Fruit fly (Drosophila melanogaster): ENCODE measurements around the gene Pdha.

Gene Pdha

DNA sequence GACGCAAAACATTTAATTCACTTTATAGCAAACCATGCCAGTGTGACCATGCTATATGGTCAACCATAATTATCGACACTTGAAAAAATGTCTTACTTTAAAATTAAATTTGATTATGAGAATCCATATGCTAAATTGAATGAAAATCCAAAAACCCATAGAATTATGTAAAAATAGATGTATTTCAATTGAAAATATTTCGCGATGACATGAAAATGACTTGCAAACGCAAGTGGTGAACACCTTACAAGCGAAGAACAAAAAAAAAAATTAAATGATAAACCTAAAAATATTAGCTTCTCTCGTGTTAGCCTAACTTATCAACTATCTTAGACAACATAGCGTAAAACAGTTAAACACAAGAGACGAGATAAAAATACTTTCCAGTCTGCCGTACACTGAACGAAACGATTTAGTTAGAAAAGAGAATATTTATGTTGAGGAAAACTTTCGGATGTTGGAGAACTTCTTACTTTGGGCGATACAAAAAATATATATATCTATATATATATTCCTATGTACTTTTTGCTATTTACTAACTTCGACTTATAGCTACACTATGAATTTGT is 22.2 kb upstream of the Pdha start (continued):
- TF ChIP-seq Vsx1 (GFP tag; optimal IDR thresholded peaks at IDR 0.05) (peak; percentile 17), CG14441 (GFP tag; IDR thresholded peaks at IDR 0.05) (peak; percentile 48; the same call in 1 of the 2 replicates), MBD-R2 (GFP tag; IDR thresholded peaks at IDR 0.05) (no peak), sr (GFP tag; IDR thresholded peaks at IDR 0.05) (no peak), CG10462 (GFP tag; optimal IDR thresholded peaks at IDR 0.05) (peak; percentile 50), crol (GFP tag; IDR thresholded peaks at IDR 0.05) (no peak), CG9876 (GFP tag; optimal IDR thresholded peaks at IDR 0.05) (no peak), CG3726 (GFP tag; IDR thresholded peaks at IDR 0.05) (no peak), stwl (tag; optimal IDR thresholded peaks at IDR 0.05) (no peak), CG9797 (GFP tag; optimal IDR thresholded peaks at IDR 0.05) (peak; percentile 62), pzg (GFP tag; optimal IDR thresholded peaks at IDR 0.05) (peak; percentile 33), Oaz (GFP tag; IDR thresholded peaks at IDR 0.05) (no peak), CG9437 (GFP tag; optimal IDR thresholded peaks at IDR 0.05) (no peak), Oli (tag; optimal IDR thresholded peaks at IDR 0.05) (peak; percentile 67), fd3F (GFP tag; optimal IDR thresholded peaks at IDR 0.05) (peak; percentile 36), CG17912 (GFP tag; optimal IDR thresholded peaks at IDR 0.05) (no peak), shn (GFP tag; optimal IDR thresholded peaks at IDR 0.05) (peak; percentile 3), Kr (GFP tag; optimal IDR thresholded peaks at IDR 0.05) (no peak), Bgb (GFP tag; IDR thresholded peaks at IDR 0.05; ENCODE audit: partially characterized antibody) (no peak), pnt (GFP tag; optimal IDR thresholded peaks at IDR 0.05) (peak; percentile 56), CG6765 (GFP tag; optimal IDR thresholded peaks at IDR 0.05) (no peak), CHES-1-like (GFP tag; optimal IDR thresholded peaks at IDR 0.05) (peak; percentile 33), TFAM (GFP tag; optimal IDR thresholded peaks at IDR 0.05) (no peak), insv (GFP tag; optimal IDR thresholded peaks at IDR 0.05) (no peak), Dip3 (GFP tag; optimal IDR thresholded peaks at IDR 0.05) (peak; percentile 64), aop (GFP tag; IDR thresholded peaks at IDR 0.05) (no peak), pum (GFP tag; optimal IDR thresholded peaks at IDR 0.05) (peak; percentile 14), pita (GFP tag; optimal IDR thresholded peaks at IDR 0.05) (no peak), Ets65A (GFP tag) (peak; percentile 82), jing (GFP tag; optimal IDR thresholded peaks at IDR 0.05) (no peak), ERR (GFP tag; optimal IDR thresholded peaks at IDR 0.05) (no peak), CG17829 (tag; optimal IDR thresholded peaks at IDR 0.05) (peak; percentile 27), CG8388 (GFP tag; optimal IDR thresholded peaks at IDR 0.05) (peak; percentile 53), chm (GFP tag; IDR thresholded peaks at IDR 0.05) (no peak), CG32767 (GFP tag; IDR thresholded peaks at IDR 0.05) (no peak; the same call in 1 of the 2 replicates), CG3847 (GFP tag; IDR thresholded peaks at IDR 0.05) (peak; percentile 34), CG3163 (GFP tag; optimal IDR thresholded peaks at IDR 0.05) (no peak), CG12659 (GFP tag; optimal IDR thresholded peaks at IDR 0.05) (peak; percentile 27), CG6654 (GFP tag; optimal IDR thresholded peaks at IDR 0.05) (peak; percentile 3), slou (GFP tag; optimal IDR thresholded peaks at IDR 0.05) (peak; percentile 56), CG7372 (GFP tag; IDR thresholded peaks at IDR 0.05) (no peak), crp (GFP tag; optimal IDR thresholded peaks at IDR 0.05) (peak in 1 of 2 experiments; percentile 44), cas (GFP tag; IDR thresholded peaks at IDR 0.05) (no peak), Dfd (GFP tag; optimal IDR thresholded peaks at IDR 0.05) (no peak), scrt (GFP tag; optimal IDR thresholded peaks at IDR 0.05) (peak; percentile 15), CG9727 (GFP tag; optimal IDR thresholded peaks at IDR 0.05) (peak; percentile 52), gce (GFP tag; IDR thresholded peaks at IDR 0.05) (no peak; the same call in 2 of the 3 replicates), B-H2 (GFP tag; optimal IDR thresholded peaks at IDR 0.05) (no peak), CG1233 (GFP tag; optimal IDR thresholded peaks at IDR 0.05) (peak; percentile 10), otp (GFP tag; IDR thresholded peaks at IDR 0.05) (peak; percentile 60; the same call in 1 of the 3 replicates), CG14860 (GFP tag; IDR thresholded peaks at IDR 0.05; ENCODE audit: partially characterized antibody) (no peak)
